Fruit fly (Drosophila melanogaster) whole organism, embryonic: Measurements from ENCODE around the gene GIIIspla2.

Experiments
- Abd-B ChIP-seq: fragments of 200-800 bp; sonication (Bioruptor generic); optimal IDR thresholded peaks from 2 replicates; lab custom pipeline; 2018; ENCODE audit warnings: missing biosample characterization, mild to moderate bottlenecking, missing genetic modification characterization, moderate library complexity
- Ada2b ChIP-seq: fragments of 200-800 bp; sonication (Bioruptor generic); IDR thresholded peaks from 2 replicates; pipeline ENCODE4 v1.3.6; 2022; ENCODE audit warnings: missing biosample characterization, missing genetic modification characterization
- Atf-2 ChIP-seq: fragments of 200-800 bp; sonication (Bioruptor generic); optimal IDR thresholded peaks from 2 replicates; lab custom pipeline; 2016; ENCODE audit warnings: missing biosample characterization, missing genetic modification characterization
- BEAF-32 ChIP-seq: fragments of 200-800 bp; sonication (Bioruptor generic); optimal IDR thresholded peaks from 3 replicates; lab custom pipeline; 2017; ENCODE audit warnings: missing biosample characterization, missing genetic modification characterization, mild to moderate bottlenecking, moderate library complexity, missing genetic modification reagents
- Bgb ChIP-seq: fragments of 200-800 bp; sonication (Bioruptor generic); IDR thresholded peaks from 2 replicates; pipeline ENCODE4 v1.3.6; 2022; ENCODE audit warnings: missing biosample characterization, missing genetic modification characterization; ENCODE audit not compliant: partially characterized antibody
- CG11085 ChIP-seq: fragments of 200-800 bp; sonication (Bioruptor generic); IDR thresholded peaks from 2 replicates; pipeline ENCODE4 v1.3.6; 2022; ENCODE audit warnings: missing biosample characterization, missing genetic modification characterization
- CG11093 ChIP-seq: fragments of 200-800 bp; sonication (Bioruptor generic); IDR thresholded peaks from 3 replicates; pipeline ENCODE4 v1.3.6; 2022; ENCODE audit warnings: missing biosample characterization, missing genetic modification characterization
- CG11504 ChIP-seq: fragments of 200-800 bp; sonication (Bioruptor generic); optimal IDR thresholded peaks from 3 replicates; lab custom pipeline; 2019; ENCODE audit warnings: missing biosample characterization, mild to moderate bottlenecking, missing genetic modification characterization, moderate library complexity
- CG12391 ChIP-seq: fragments of 200-800 bp; sonication (Bioruptor generic); optimal IDR thresholded peaks from 3 replicates; lab custom pipeline; 2018; ENCODE audit warnings: missing biosample characterization, mild to moderate bottlenecking, missing genetic modification characterization, moderate library complexity
- CG12659 ChIP-seq: fragments of 200-800 bp; sonication (Bioruptor generic); optimal IDR thresholded peaks from 3 replicates; lab custom pipeline; 2017; ENCODE audit warnings: mild to moderate bottlenecking, missing biosample characterization, missing genetic modification reagents, missing genetic modification characterization
- CG12942 ChIP-seq: fragments of 200-800 bp; sonication (Bioruptor generic); optimal IDR thresholded peaks from 3 replicates; lab custom pipeline; 2016; ENCODE audit warnings: missing biosample characterization, missing genetic modification characterization
- CG13775 ChIP-seq: fragments of 200-800 bp; sonication (Bioruptor generic); optimal IDR thresholded peaks from 3 replicates; lab custom pipeline; 2017; ENCODE audit warnings: missing biosample characterization, mild to moderate bottlenecking, missing genetic modification characterization
- CG16813 ChIP-seq: fragments of 200-800 bp; sonication (Bioruptor generic); IDR thresholded peaks from 3 replicates; pipeline ENCODE4 v1.3.6; 2022; ENCODE audit warnings: missing biosample characterization, missing genetic modification characterization; ENCODE audit not compliant: partially characterized antibody
- CG17385 ChIP-seq: fragments of 200-800 bp; sonication (Bioruptor generic); optimal IDR thresholded peaks from 3 replicates; lab custom pipeline; 2018; ENCODE audit warnings: missing biosample characterization, mild to moderate bottlenecking, missing genetic modification characterization
- CG18476 ChIP-seq: fragments of 200-800 bp; sonication (Bioruptor generic); optimal IDR thresholded peaks from 2 replicates; lab custom pipeline; 2016; ENCODE audit warnings: missing biosample characterization, mild to moderate bottlenecking, missing genetic modification characterization
- CG18599 ChIP-seq: fragments of 200-800 bp; sonication (Bioruptor generic); optimal IDR thresholded peaks from 3 replicates; lab custom pipeline; 2017; ENCODE audit warnings: missing biosample characterization, missing genetic modification characterization, mild to moderate bottlenecking, moderate library complexity, missing genetic modification reagents
- CG2199 ChIP-seq: fragments of 200-800 bp; sonication (Bioruptor generic); IDR thresholded peaks from 3 replicates; pipeline ENCODE4 v1.3.6; 2022; ENCODE audit warnings: missing biosample characterization, missing genetic modification characterization
- CG3407 ChIP-seq: fragments of 200-800 bp; sonication (Bioruptor generic); optimal IDR thresholded peaks from 2 replicates; lab custom pipeline; 2018; ENCODE audit warnings: missing biosample characterization, mild to moderate bottlenecking, missing genetic modification characterization
- CG4707 ChIP-seq: fragments of 200-800 bp; sonication (Bioruptor generic); optimal IDR thresholded peaks from 2 replicates; lab custom pipeline; 2018; ENCODE audit warnings: missing biosample characterization, mild to moderate bottlenecking, missing genetic modification characterization, moderate library complexity
- CG4820 ChIP-seq: fragments of 200-800 bp; sonication (Bioruptor generic); optimal IDR thresholded peaks from 3 replicates; lab custom pipeline; 2016; ENCODE audit warnings: missing biosample characterization, missing genetic modification characterization
- CG5180 ChIP-seq: fragments of 200-800 bp; sonication (Bioruptor generic); optimal IDR thresholded peaks from 3 replicates; lab custom pipeline; 2017; ENCODE audit warnings: missing biosample characterization, missing genetic modification characterization, mild to moderate bottlenecking, moderate library complexity, missing genetic modification reagents
- CG7357 ChIP-seq: fragments of 200-800 bp; sonication (Bioruptor generic); IDR thresholded peaks from 3 replicates; pipeline ENCODE4 v1.3.6; 2022; ENCODE audit warnings: missing biosample characterization, missing genetic modification characterization
- Dfd ChIP-seq, 2 experiments: fragments of >200 bp; optimal IDR thresholded peaks; 2 replicates each; lab custom pipeline; 2017; ENCODE audit warnings: missing biosample characterization in 2 of 2, missing genetic modification characterization in 2 of 2
- Eip74EF ChIP-seq, 2 experiments: fragments of 200-800 bp in 1 of 2; fragments of >200 bp in 1 of 2; sonication (Bioruptor generic) in 1 of 2; optimal IDR thresholded peaks; 2 replicates each; lab custom pipeline; 2017 to 2019; ENCODE audit warnings: missing biosample characterization in 2 of 2, missing genetic modification characterization in 2 of 2, mild to moderate bottlenecking in 1 of 2, moderate library complexity in 1 of 2
- Ets65A ChIP-seq: fragments of 200-800 bp; sonication (Bioruptor generic); peaks from one replicate; lab custom pipeline; 2016; ENCODE audit warnings: missing biosample characterization, missing genetic modification characterization
- Hmx ChIP-seq: fragments of 200-800 bp; sonication (Bioruptor generic); optimal IDR thresholded peaks from 2 replicates; lab custom pipeline; 2016; ENCODE audit warnings: missing biosample characterization, missing genetic modification characterization
- MBD-R2 ChIP-seq: fragments of 200-800 bp; sonication (Bioruptor generic); IDR thresholded peaks from 2 replicates; pipeline ENCODE4 v1.3.6; 2022; ENCODE audit warnings: missing biosample characterization, missing genetic modification characterization
- NFAT ChIP-seq: fragments of 200-800 bp; sonication (Bioruptor generic); IDR thresholded peaks from 2 replicates; pipeline ENCODE4 v1.3.6; 2022; ENCODE audit warnings: missing biosample characterization, missing genetic modification characterization
- Oaz ChIP-seq: fragments of 200-800 bp; sonication (Bioruptor generic); IDR thresholded peaks from 2 replicates; pipeline ENCODE4 v1.3.6; 2022; ENCODE audit warnings: missing biosample characterization, missing genetic modification characterization
- Oli ChIP-seq: fragments of 200-800 bp; sonication (Bioruptor generic); optimal IDR thresholded peaks from 2 replicates; lab custom pipeline; 2018; ENCODE audit warnings: missing biosample characterization, mild to moderate bottlenecking, missing genetic modification characterization, moderate library complexity
- Side ChIP-seq: fragments of 200-800 bp; sonication (Bioruptor generic); optimal IDR thresholded peaks from 2 replicates; lab custom pipeline; 2016; ENCODE audit warnings: missing biosample characterization, missing genetic modification characterization
- Sry-δ ChIP-seq: fragments of 200-800 bp; sonication (Bioruptor generic); optimal IDR thresholded peaks from 2 replicates; lab custom pipeline; 2016; ENCODE audit warnings: missing biosample characterization, missing genetic modification characterization
- Usf ChIP-seq: fragments of 200-800 bp; sonication (Bioruptor generic); optimal IDR thresholded peaks from 2 replicates; lab custom pipeline; 2017; ENCODE audit warnings: missing genotype, missing biosample characterization, missing genetic modification characterization
- ash1 ChIP-seq: fragments of 200-800 bp; sonication (Bioruptor generic); optimal IDR thresholded peaks from 2 replicates; lab custom pipeline; 2018; ENCODE audit warnings: missing biosample characterization, mild to moderate bottlenecking, missing genetic modification characterization
- chinmo ChIP-seq: fragments of 200-800 bp; sonication (Bioruptor generic); IDR thresholded peaks from 4 replicates; pipeline ENCODE4 v1.3.6; 2022; ENCODE audit warnings: missing biosample characterization, missing genetic modification characterization; ENCODE audit not compliant: partially characterized antibody
- chm ChIP-seq: fragments of 200-800 bp; sonication (Bioruptor generic); IDR thresholded peaks from 2 replicates; pipeline ENCODE4 v1.3.6; 2022; ENCODE audit warnings: missing biosample characterization, missing genetic modification characterization
- croc ChIP-seq: fragments of 200-800 bp; sonication (Bioruptor generic); conservative IDR thresholded peaks from 3 replicates; pipeline ENCODE4 v1.3.6; 2022; ENCODE audit warnings: missing biosample characterization, missing genetic modification characterization
- cwo ChIP-seq: fragments of 200-800 bp; sonication (Bioruptor generic); optimal IDR thresholded peaks from 3 replicates; lab custom pipeline; 2017; ENCODE audit warnings: missing biosample characterization, missing genetic modification characterization, mild to moderate bottlenecking, moderate library complexity, missing genetic modification reagents
- danr ChIP-seq: fragments of 200-800 bp; sonication (Bioruptor generic); IDR thresholded peaks from 2 replicates; pipeline ENCODE4 v1.3.6; 2022; ENCODE audit warnings: missing biosample characterization, missing genetic modification characterization
- dpn ChIP-seq, 2 experiments: fragments of 200-800 bp; sonication (Bioruptor generic); optimal IDR thresholded peaks; 3 replicates each; lab custom pipeline; 2016; ENCODE audit warnings: missing biosample characterization in 2 of 2, missing genetic modification characterization in 2 of 2
- en ChIP-seq: fragments of 200-800 bp; sonication (Bioruptor generic); optimal IDR thresholded peaks from 2 replicates; lab custom pipeline; 2016; ENCODE audit warnings: missing biosample characterization, missing genetic modification characterization
- gcm2 ChIP-seq: fragments of 200-800 bp; sonication (Bioruptor generic); optimal IDR thresholded peaks from 2 replicates; lab custom pipeline; 2016; ENCODE audit warnings: missing biosample characterization, missing genetic modification characterization
- gro ChIP-seq: fragments of 200-800 bp; sonication (Bioruptor generic); optimal IDR thresholded peaks from 2 replicates; lab custom pipeline; 2016; ENCODE audit warnings: missing biosample characterization, missing genetic modification characterization
- nau ChIP-seq: fragments of 200-800 bp; sonication (Bioruptor generic); optimal IDR thresholded peaks from 3 replicates; lab custom pipeline; 2017; ENCODE audit warnings: missing biosample characterization, mild to moderate bottlenecking, missing genetic modification characterization, missing genetic modification reagents
- onecut ChIP-seq: fragments of 200-800 bp; sonication (Bioruptor generic); IDR thresholded peaks from 2 replicates; pipeline ENCODE4 v1.3.6; 2022; ENCODE audit warnings: missing biosample characterization, missing genetic modification characterization
- schlank ChIP-seq: fragments of 200-800 bp; sonication (Bioruptor generic); optimal IDR thresholded peaks from 2 replicates; lab custom pipeline; 2018; ENCODE audit warnings: missing biosample characterization, mild to moderate bottlenecking, missing genetic modification characterization
- seq ChIP-seq: fragments of 200-800 bp; sonication (Bioruptor generic); IDR thresholded peaks from 2 replicates; pipeline ENCODE4 v1.3.6; 2022; ENCODE audit warnings: missing biosample characterization, missing genetic modification characterization
- zfh2 ChIP-seq: fragments of 200-800 bp; sonication (Bioruptor generic); optimal IDR thresholded peaks from 2 replicates; lab custom pipeline; 2016; ENCODE audit warnings: missing biosample characterization, missing genetic modification characterization

Gene GIIIspla2

DNA sequence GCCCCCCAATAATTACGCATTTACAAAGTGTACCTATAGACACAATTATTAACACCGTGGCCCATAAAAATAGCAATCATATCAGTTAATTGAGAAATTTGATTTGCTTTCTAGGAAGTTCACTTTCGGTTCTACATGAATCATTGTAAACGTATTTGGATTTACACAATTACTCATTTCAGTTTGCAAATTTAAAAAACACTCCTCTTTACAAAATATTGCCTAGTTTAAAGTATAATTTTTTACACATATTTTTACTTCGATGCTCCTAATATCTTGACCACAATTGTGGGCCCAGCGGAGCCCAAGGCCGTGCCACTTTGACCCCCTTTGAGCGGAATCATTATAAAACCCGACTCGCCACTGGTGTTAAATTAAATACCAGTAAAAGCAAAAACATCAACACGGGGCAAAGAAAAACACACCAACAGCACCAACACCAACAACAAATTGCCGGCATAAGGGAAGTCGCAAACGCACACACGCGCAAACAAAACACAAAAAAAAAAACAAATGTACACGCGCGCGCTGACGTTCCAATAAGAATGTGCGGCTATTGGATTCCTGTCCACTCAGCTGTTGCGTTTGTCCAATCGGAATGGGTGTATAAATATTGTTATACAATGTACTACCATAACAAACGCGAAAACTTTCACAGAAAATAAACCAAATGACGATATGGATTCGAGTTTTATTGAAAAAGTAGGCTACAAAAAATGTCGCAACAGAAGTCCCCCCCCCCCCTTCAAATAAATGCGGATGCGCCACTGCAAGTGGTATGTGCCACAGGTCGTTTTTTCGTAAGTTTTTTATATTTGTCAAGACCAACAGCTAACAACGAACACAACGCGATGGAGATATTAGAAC lies 42.7 kb upstream of the GIIIspla2 start (continued):
- peak; percentile 35 for TF ChIP-seq CG5180 (GFP tag; lab: Kevin White, UChicago)
- TF ChIP-seq Dfd (GFP tag; optimal IDR thresholded peaks at IDR 0.05; lab: Kevin White, UChicago): no peak
- no peak for TF ChIP-seq CG2199 (GFP tag; lab: Robert Waterston, UW)
- peak; percentile 50 for TF ChIP-seq zfh2 (GFP tag; lab: Kevin White, UChicago)
- TF ChIP-seq chm: peak; percentile 24; the same call in 1 of the 2 replicates
- TF ChIP-seq en (GFP tag; lab: Kevin White, UChicago): no peak
- TF ChIP-seq CG17385 (GFP tag; lab: Kevin White, UChicago): peak; percentile 71
- no peak for TF ChIP-seq CG11093 (GFP tag; lab: Robert Waterston, UW)
- peak in 1 of 2 experiments; percentile 19 for TF ChIP-seq Eip74EF (GFP tag; optimal IDR thresholded peaks at IDR 0.05; lab: Kevin White, UChicago)
- TF ChIP-seq seq (GFP tag; lab: Robert Waterston, UW): peak; percentile 51; the same call in 1 of the 2 replicates
- no peak for TF ChIP-seq Hmx (GFP tag; lab: Kevin White, UChicago)
- TF ChIP-seq Abd-B: peak; percentile 56
- no peak for TF ChIP-seq croc (GFP tag; lab: Robert Waterston, UW)
- peak; percentile 66 for TF ChIP-seq CG11504 (tag; lab: Kevin White, UChicago)
- peak; percentile 71 for TF ChIP-seq Oli (tag; lab: Kevin White, UChicago)
- TF ChIP-seq dpn (GFP tag; optimal IDR thresholded peaks at IDR 0.05; lab: Kevin White, UChicago): peak in 1 of 2 experiments; percentile 38
- peak; percentile 3 for TF ChIP-seq Sry-δ (GFP tag; lab: Kevin White, UChicago)
- peak; percentile 31; the same call in 1 of the 2 replicates for TF ChIP-seq Oaz (GFP tag; lab: Robert Waterston, UW)
- TF ChIP-seq CG3407 (GFP tag; lab: Kevin White, UChicago): no peak
- TF ChIP-seq nau (GFP tag; lab: Kevin White, UChicago): peak; percentile 13
- TF ChIP-seq CG11085 (GFP tag; lab: Robert Waterston, UW): no peak
- peak; percentile 70 for TF ChIP-seq cwo (GFP tag; lab: Kevin White, UChicago)
- peak; percentile 64 for TF ChIP-seq CG12391 (tag; lab: Kevin White, UChicago)
- peak; percentile 32 for TF ChIP-seq gro
- TF ChIP-seq CG12659 (GFP tag; lab: Kevin White, UChicago): peak; percentile 38
- TF ChIP-seq CG4820: no peak
- peak; percentile 69 for TF ChIP-seq schlank
- TF ChIP-seq CG7357 (GFP tag; lab: Robert Waterston, UW): no peak
- TF ChIP-seq CG18599: peak; percentile 84
- TF ChIP-seq ash1 (GFP tag; lab: Kevin White, UChicago): no peak
- peak; percentile 52 for TF ChIP-seq CG13775
- peak; percentile 88 for TF ChIP-seq Ets65A (GFP tag; lab: Kevin White, UChicago)
- 0 out of 4 replicates have a peak, but pooled peaks have one; percentile 40 for TF ChIP-seq chinmo (GFP tag; lab: Robert Waterston, UW)
- no peak for TF ChIP-seq Usf
- TF ChIP-seq Bgb (GFP tag; lab: Robert Waterston, UW): no peak
- peak; percentile 52 for TF ChIP-seq Ada2b (GFP tag; lab: Robert Waterston, UW)
- TF ChIP-seq CG12942 (GFP tag; lab: Kevin White, UChicago): no peak
- TF ChIP-seq CG18476 (GFP tag; lab: Kevin White, UChicago): peak; percentile 22
- TF ChIP-seq Atf-2: peak; percentile 25
- no peak; the same call in 1 of the 2 replicates for TF ChIP-seq MBD-R2 (GFP tag; lab: Robert Waterston, UW)
- TF ChIP-seq CG16813 (GFP tag; lab: Robert Waterston, UW): no peak
- TF ChIP-seq BEAF-32 (GFP tag; lab: Kevin White, UChicago): no peak
- no peak for TF ChIP-seq onecut (GFP tag; lab: Robert Waterston, UW)
- TF ChIP-seq NFAT (GFP tag; lab: Robert Waterston, UW): no peak
- TF ChIP-seq danr (GFP tag; lab: Robert Waterston, UW): peak; percentile 37; the same call in 1 of the 2 replicates
- peak; percentile 18 for TF ChIP-seq Side (GFP tag; lab: Kevin White, UChicago)
- no peak for TF ChIP-seq CG4707
- no peak for TF ChIP-seq gcm2 (GFP tag; lab: Kevin White, UChicago)
